Worm (Caenorhabditis elegans): Measurements from ENCODE around the gene yju-2.

Gene yju-2

DNA sequence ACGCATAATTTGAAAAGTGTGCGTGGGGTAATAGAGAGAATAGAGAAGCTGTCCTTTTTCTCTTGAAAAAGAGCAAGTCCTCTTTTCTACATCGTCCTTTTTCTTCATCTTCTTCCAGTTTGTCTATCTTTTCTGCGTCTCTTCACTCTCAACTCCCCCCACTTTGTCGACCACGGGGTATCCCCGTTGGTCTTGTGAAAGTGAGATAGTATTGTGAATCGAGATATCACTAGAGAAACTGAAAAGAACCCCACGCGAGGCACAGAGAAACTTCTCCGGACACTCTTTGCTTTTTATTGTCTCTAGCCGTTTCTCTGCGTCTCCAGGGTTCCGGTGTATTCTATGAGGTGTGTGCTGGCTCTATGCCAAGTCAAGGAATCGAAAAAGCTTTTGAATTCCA is 28.5 kb upstream of the yju-2 start:
- TF ChIP-seq D2030.7 (GFP tag; IDR thresholded peaks at IDR 0.05) = no peak
- TF ChIP-seq F37B4.10 (GFP tag; IDR thresholded peaks at IDR 0.05) = no peak
- no peak for TF ChIP-seq nhr-120 (GFP tag; IDR thresholded peaks at IDR 0.05)
- no peak for TF ChIP-seq hlh-12 (tag; optimal IDR thresholded peaks at IDR 0.05)
- TF ChIP-seq lsy-27 (tag; optimal IDR thresholded peaks at IDR 0.05; ENCODE audit: borderline replicate concordance, insufficient read depth) = no peak
- TF ChIP-seq F57A8.1 (GFP tag; optimal IDR thresholded peaks at IDR 0.05) = no peak
- TF ChIP-seq sdz-38 (tag; optimal IDR thresholded peaks at IDR 0.05) = no peak
- TF ChIP-seq F49E8.2 (tag; optimal IDR thresholded peaks at IDR 0.05; ENCODE audit: insufficient read depth) = no peak
- peak; percentile 39 for TF ChIP-seq die-1 (tag; optimal IDR thresholded peaks at IDR 0.05)
- peak; percentile 60 for TF ChIP-seq tlf-1 (GFP tag; optimal IDR thresholded peaks at IDR 0.05)
- peak; percentile 83 for TF ChIP-seq ceh-27 (GFP tag; optimal IDR thresholded peaks at IDR 0.05)
- TF ChIP-seq F10E7.11 (tag; optimal IDR thresholded peaks at IDR 0.05) = no peak
- TF ChIP-seq lin-35 (GFP tag; optimal IDR thresholded peaks at IDR 0.05) = peak in 1 of 3 experiments; percentile 75
- TF ChIP-seq F52B5.7 (tag; optimal IDR thresholded peaks at IDR 0.05) = peak; percentile 58
- TF ChIP-seq aptf-3 (GFP tag; IDR thresholded peaks at IDR 0.05) = no peak
- TF ChIP-seq hmg-20 (GFP tag; IDR thresholded peaks at IDR 0.05) = no peak
- peak; percentile 19 for TF ChIP-seq nhr-90 (tag; optimal IDR thresholded peaks at IDR 0.05)
- peak; percentile 25; the same call in 1 of the 2 replicates for TF ChIP-seq F33H1.4 (GFP tag; IDR thresholded peaks at IDR 0.05)
- no peak for TF ChIP-seq bed-1 (GFP tag; IDR thresholded peaks at IDR 0.05)
- TF ChIP-seq somi-1 (GFP tag; optimal IDR thresholded peaks at IDR 0.05) = peak; percentile 80
- 0 out of 2 replicates have a peak, but pooled peaks have one; percentile 44 for TF ChIP-seq Y79H2A.3 (GFP tag; conservative IDR thresholded peaks at IDR 0.05)
- TF ChIP-seq pbrm-1 (GFP tag; IDR thresholded peaks at IDR 0.05) = peak; percentile 82
- peak; percentile 26 for TF ChIP-seq ets-4 (GFP tag; optimal IDR thresholded peaks at IDR 0.05)
- peak; percentile 71 for TF ChIP-seq mcd-1 (GFP tag; IDR thresholded peaks at IDR 0.05)
- TF ChIP-seq F55B11.4 (tag; optimal IDR thresholded peaks at IDR 0.05; ENCODE audit: borderline replicate concordance, insufficient read depth) = no peak
- peak; percentile 18 for TF ChIP-seq ztf-18 (tag; optimal IDR thresholded peaks at IDR 0.05)
- TF ChIP-seq gei-17 (GFP tag; optimal IDR thresholded peaks at IDR 0.05) = peak; percentile 12
- peak; percentile 55 for TF ChIP-seq repo-1 (tag; optimal IDR thresholded peaks at IDR 0.05)
- peak; percentile 4 for TF ChIP-seq T07F8.4 (tag; optimal IDR thresholded peaks at IDR 0.05)
- TF ChIP-seq madf-3 (GFP tag; IDR thresholded peaks at IDR 0.05) = peak; percentile 78
- TF ChIP-seq hsf-1 (GFP tag; IDR thresholded peaks at IDR 0.05) = peak; percentile 85
- no peak for TF ChIP-seq Y53F4B.3 (GFP tag; IDR thresholded peaks at IDR 0.05)
- TF ChIP-seq ztf-22 (GFP tag; optimal IDR thresholded peaks at IDR 0.05) = no peak
- peak; percentile 60 for TF ChIP-seq lin-54 (GFP tag; optimal IDR thresholded peaks at IDR 0.05)
- TF ChIP-seq attf-5 (GFP tag; optimal IDR thresholded peaks at IDR 0.05) = peak; percentile 80
- TF ChIP-seq dpff-1 (tag; optimal IDR thresholded peaks at IDR 0.05) = no peak
- 0 out of 2 replicates have a peak, but pooled peaks have one; percentile 50 for TF ChIP-seq Y56A3A.18 (GFP tag; IDR thresholded peaks at IDR 0.05)
- no peak for TF ChIP-seq ceh-40 (GFP tag; IDR thresholded peaks at IDR 0.05)
- no peak for TF ChIP-seq hlh-26 (GFP tag; conservative IDR thresholded peaks at IDR 0.05)
- TF ChIP-seq nfyb-1 (GFP tag; IDR thresholded peaks at IDR 0.05) = peak; percentile 90
- no peak for TF ChIP-seq sea-2 (GFP tag; IDR thresholded peaks at IDR 0.05)
- TF ChIP-seq F57C9.4 (tag; optimal IDR thresholded peaks at IDR 0.05) = no peak
- no peak for TF ChIP-seq fkh-3 (tag; optimal IDR thresholded peaks at IDR 0.05)
- 0 out of 2 replicates have a peak, but pooled peaks have one; percentile 43 for TF ChIP-seq F39B2.1 (GFP tag; IDR thresholded peaks at IDR 0.05)
- TF ChIP-seq Y95B8A.8 (GFP tag; IDR thresholded peaks at IDR 0.05) = peak; percentile 66; the same call in 1 of the 2 replicates
- TF ChIP-seq aptf-2 (GFP tag; conservative IDR thresholded peaks at IDR 0.05) = no peak
- peak; percentile 71 for TF ChIP-seq madf-10 (tag; optimal IDR thresholded peaks at IDR 0.05)
- no peak for TF ChIP-seq zim-3 (tag; optimal IDR thresholded peaks at IDR 0.05)
- TF ChIP-seq ZK185.1 (tag; optimal IDR thresholded peaks at IDR 0.05; ENCODE audit: poor library complexity, severe bottlenecking) = peak; percentile 54
